Worm (Caenorhabditis elegans): ENCODE measurements around the gene cnc-7.

Gene cnc-7

ce11 chrV:20422738-20423137 is 28.9 kb downstream of the cnc-7 start:
- TF ChIP-seq W03F9.2 (tag; optimal IDR thresholded peaks at IDR 0.05) (no peak), him-1 (tag; optimal IDR thresholded peaks at IDR 0.05) (no peak), dao-5 (tag; optimal IDR thresholded peaks at IDR 0.05) (no peak)

ce11 chrV:20423428-20423827 is 29.6 kb downstream of the cnc-7 start:
- no peak for TF ChIP-seq W03F9.2 (tag; optimal IDR thresholded peaks at IDR 0.05)
- no peak for TF ChIP-seq dao-5 (tag; optimal IDR thresholded peaks at IDR 0.05)
- TF ChIP-seq him-1 (tag; optimal IDR thresholded peaks at IDR 0.05), result no peak

DNA sequence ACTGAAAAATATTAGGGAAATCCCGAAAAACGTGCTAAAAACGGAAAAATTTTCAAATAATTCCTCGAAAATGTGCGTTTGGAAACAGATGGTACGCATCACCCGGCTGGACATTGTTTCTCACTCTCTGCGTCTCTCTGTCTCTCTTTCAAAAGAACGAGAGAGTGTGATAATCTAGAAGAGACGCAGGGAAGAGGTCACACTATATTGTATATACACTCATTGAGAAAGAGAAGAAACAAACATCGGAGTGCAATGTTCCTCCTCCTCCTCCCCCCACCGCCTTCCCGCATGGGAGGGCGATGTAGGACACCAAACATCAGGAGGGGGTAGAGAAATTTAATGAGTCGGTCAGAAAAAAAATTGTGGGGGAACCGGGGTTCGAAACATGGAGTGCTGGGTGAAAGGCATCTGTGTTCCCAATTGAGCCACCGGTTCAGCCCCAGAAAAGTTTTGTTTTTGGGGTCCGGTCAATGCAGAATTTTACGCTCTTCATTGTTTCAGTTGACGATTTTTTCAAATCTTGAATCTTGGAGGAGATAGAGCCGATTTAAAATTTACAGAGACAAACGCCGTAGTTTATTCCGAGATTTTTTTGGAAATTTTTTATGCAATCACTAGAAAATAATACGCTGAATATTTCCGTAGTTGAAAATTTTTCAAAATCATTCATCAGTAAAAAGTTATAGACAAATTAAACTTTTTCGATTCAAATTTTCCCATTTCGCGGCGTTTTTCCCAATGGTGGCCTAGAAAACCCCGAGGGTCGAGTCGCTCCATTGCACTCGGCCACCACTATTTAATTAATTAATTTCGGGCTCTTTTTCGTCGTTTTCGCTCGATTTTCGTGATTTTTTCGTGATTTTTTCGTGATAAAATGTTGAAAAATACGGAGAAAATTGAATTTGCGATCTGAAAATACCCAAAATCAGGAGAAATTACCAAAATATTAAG is 30.6 kb downstream of the cnc-7 start:
- no peak for TF ChIP-seq dao-5 (tag; optimal IDR thresholded peaks at IDR 0.05)
- peak; percentile 37 for TF ChIP-seq W03F9.2 (tag; optimal IDR thresholded peaks at IDR 0.05)
- no peak for TF ChIP-seq him-1 (tag; optimal IDR thresholded peaks at IDR 0.05)

DNA sequence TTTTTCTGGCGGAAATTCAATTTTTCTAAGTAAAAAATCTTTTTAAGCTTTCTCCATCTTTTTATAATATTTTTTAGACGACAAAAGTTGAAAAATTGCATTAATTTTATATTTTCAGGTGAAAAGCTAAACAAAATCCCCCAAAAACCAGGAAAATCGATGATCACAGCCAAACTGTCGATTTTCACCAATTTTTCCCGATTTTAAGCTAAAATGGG is 31.2 kb downstream of the cnc-7 start, which contains the start of the genes fce-2 and F48F5.8:
Gene fce-2, plus strand, starts transcription at position 119 of the 218 bp plus-strand sequence.
Gene F48F5.8, plus strand, starts transcription at position 160 of the 218 bp plus-strand sequence.
- TF ChIP-seq him-1 (tag; optimal IDR thresholded peaks at IDR 0.05), result no peak
- no peak for TF ChIP-seq dao-5 (tag; optimal IDR thresholded peaks at IDR 0.05)
- no peak for TF ChIP-seq W03F9.2 (tag; optimal IDR thresholded peaks at IDR 0.05)
